Fruit fly (Drosophila melanogaster) Kc167 (cell line): ENCODE results near the gene SrpRbeta.

Experiments used
- Myc ChIP-seq: fragments of >200 bp; optimal IDR thresholded peaks from 2 replicates; lab custom pipeline; 2017; ENCODE audit warnings: missing external identifiers
- Sin3A ChIP-seq: fragments of >200 bp; optimal IDR thresholded peaks from 2 replicates; lab custom pipeline; 2018; ENCODE audit warnings: missing external identifiers
- h ChIP-seq: fragments of >200 bp; optimal IDR thresholded peaks from 3 replicates; lab custom pipeline; 2018; ENCODE audit warnings: missing external identifiers
- insv ChIP-seq: fragments of >200 bp; optimal IDR thresholded peaks from 3 replicates; lab custom pipeline; 2018; ENCODE audit warnings: missing external identifiers
- psq ChIP-seq: fragments of >200 bp; optimal IDR thresholded peaks from 2 replicates; lab custom pipeline; 2017; ENCODE audit warnings: missing external identifiers
- ttk ChIP-seq: sonication (Bioruptor generic); optimal IDR thresholded peaks from 2 replicates; lab custom pipeline; 2017; ENCODE audit warnings: missing external identifiers

DNA sequence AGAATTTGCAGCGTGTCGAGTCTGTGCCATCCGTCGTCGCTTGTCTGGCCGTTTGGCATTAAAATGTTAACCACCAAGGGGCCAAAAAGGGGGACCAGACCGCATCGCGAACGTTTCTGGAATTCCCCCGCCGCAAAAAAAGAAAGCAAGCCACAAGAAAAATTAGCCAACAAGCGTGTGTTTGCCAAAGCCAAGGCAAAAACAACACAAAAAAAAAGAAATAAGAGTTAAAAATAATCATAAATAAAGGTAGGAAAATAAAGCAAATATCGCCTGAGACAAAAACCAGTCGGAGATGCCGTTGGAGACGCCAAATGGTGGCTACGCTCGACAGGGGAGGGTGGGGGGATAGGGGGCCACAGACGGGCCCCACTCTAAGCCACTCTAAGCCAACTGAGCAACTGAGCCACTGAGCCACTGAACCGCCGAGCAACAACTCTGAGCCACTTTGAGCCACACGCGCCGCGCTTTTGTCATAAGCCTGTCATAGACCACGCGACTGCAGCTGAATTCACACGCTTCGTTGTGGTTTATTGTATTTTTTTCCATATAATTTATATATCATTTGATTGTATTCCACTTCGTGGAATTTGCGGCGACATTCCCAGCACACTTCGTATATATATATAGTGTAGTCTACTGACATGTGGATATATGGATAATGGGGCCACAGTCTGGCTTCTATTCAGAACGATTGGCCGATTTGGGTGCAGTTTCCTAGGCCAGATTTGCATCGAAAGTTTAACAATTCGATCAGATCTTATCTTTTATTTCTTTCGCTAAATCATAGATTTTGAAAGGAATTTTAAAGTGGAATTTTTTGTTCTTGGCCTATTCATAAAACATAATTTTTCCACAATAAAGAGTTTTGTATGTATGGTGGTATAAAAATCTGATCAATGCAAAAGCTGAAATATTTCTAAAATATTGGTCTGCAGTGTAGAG lies 26.2 kb downstream of the SrpRbeta start:
- no peak for TF ChIP-seq insv (lab: Kevin White, UChicago)
- TF ChIP-seq psq (lab: Kevin White, UChicago): no peak
- TF ChIP-seq ttk: no peak
- TF ChIP-seq h (lab: Kevin White, UChicago): no peak
- TF ChIP-seq Myc (lab: Kevin White, UChicago): no peak
- no peak for TF ChIP-seq Sin3A (lab: Kevin White, UChicago)
